Worm (Caenorhabditis elegans) whole organism, L4 larva: ENCODE results near the gene C26F1.3.
A peak's percentile ranks its signal among the peaks of the same experiment; 100 is the strongest.

Experiments used
- F26F4.8 ChIP-seq: fragments of 200-800 bp; sonication (Bioruptor generic); conservative IDR thresholded peaks from 2 replicates; pipeline ENCODE4 v1.3.6; 2022; ENCODE audit warnings: missing genetic modification characterization, missing compliant biosample characterization
- F49E8.2 ChIP-seq: sonication (generic microtip); optimal IDR thresholded peaks from 2 replicates; lab custom pipeline; 2016; ENCODE audit warnings: missing compliant biosample characterization, mild to moderate bottlenecking, missing genetic modification characterization, borderline replicate concordance
- Y105C5A.15 ChIP-seq: fragments of 200-800 bp; sonication (Bioruptor generic); IDR thresholded peaks from 2 replicates; pipeline ENCODE4 v1.3.6; 2022; ENCODE audit warnings: missing genetic modification characterization, missing compliant biosample characterization
- Y48G9A.11 ChIP-seq: fragments of 200-800 bp; sonication (Bioruptor generic); IDR thresholded peaks from 2 replicates; pipeline ENCODE4 v1.3.6; 2022; ENCODE audit warnings: missing genetic modification reagents, missing genetic modification characterization, missing compliant biosample characterization
- ZK546.5 ChIP-seq, 2 experiments: sonication (generic microtip); optimal IDR thresholded peaks; 2 replicates each; lab custom pipeline; 2017; ENCODE audit warnings: missing biosample characterization in 2 of 2, missing genetic modification characterization in 2 of 2
- aha-1 ChIP-seq: fragments of 150-350 bp; peaks from one replicate; lab custom pipeline; 2014; ENCODE audit warnings: missing biosample characterization, missing genetic modification characterization
- ama-1 ChIP-seq: fragments of 150-350 bp; optimal IDR thresholded peaks from 2 replicates; lab custom pipeline; 2014; ENCODE audit warnings: inconsistent platforms, mixed read lengths
- ceh-62 ChIP-seq: sonication (generic microtip); optimal IDR thresholded peaks from 2 replicates; lab custom pipeline; 2017; ENCODE audit warnings: missing biosample characterization, missing genetic modification characterization
- cey-2 ChIP-seq: sonication (generic microtip); optimal IDR thresholded peaks from 3 replicates; lab custom pipeline; 2017; ENCODE audit warnings: missing genetic modification characterization, mild to moderate bottlenecking, missing compliant biosample characterization, antibody characterized with exemption, borderline replicate concordance; ENCODE audit not compliant: insufficient read depth
- daf-16 ChIP-seq, 3 experiments: sonication (generic microtip); optimal IDR thresholded peaks; 2 replicates each; lab custom pipeline; 2016 to 2017; ENCODE audit warnings: missing genetic modification characterization in 3 of 3, missing genetic modification reagents in 3 of 3, mild to moderate bottlenecking in 2 of 3, missing compliant biosample characterization in 2 of 3, missing biosample characterization in 1 of 3, moderate library complexity in 1 of 3
- daf-19 ChIP-seq: fragments of 200-800 bp; sonication (Bioruptor generic); conservative IDR thresholded peaks from 2 replicates; pipeline ENCODE4 v1.3.6; 2022; ENCODE audit warnings: missing genetic modification characterization, missing compliant biosample characterization
- daf-8 ChIP-seq: fragments of 200-800 bp; sonication (Bioruptor generic); IDR thresholded peaks from 2 replicates; pipeline ENCODE4 v1.3.6; 2022; ENCODE audit warnings: missing genetic modification characterization, missing compliant biosample characterization
- dmd-8 ChIP-seq: fragments of 200-800 bp; sonication (Bioruptor generic); IDR thresholded peaks from 2 replicates; pipeline ENCODE4 v1.3.6; 2022; ENCODE audit warnings: missing genetic modification characterization, missing compliant biosample characterization
- dpl-1 ChIP-seq: fragments of 150-350 bp; optimal IDR thresholded peaks from 2 replicates; lab custom pipeline; 2014; ENCODE audit warnings: missing biosample characterization, missing genetic modification reagents, missing genetic modification characterization
- dve-1 ChIP-seq: sonication (generic microtip); optimal IDR thresholded peaks from 2 replicates; lab custom pipeline; 2017; ENCODE audit warnings: antibody characterized with exemption, mild to moderate bottlenecking, missing genetic modification characterization, missing compliant biosample characterization; ENCODE audit not compliant: insufficient read depth
- fos-1 ChIP-seq: fragments of 150-350 bp; optimal IDR thresholded peaks from 2 replicates; lab custom pipeline; 2014; ENCODE audit warnings: missing biosample characterization, missing genetic modification characterization
- gei-8 ChIP-seq: fragments of 200-800 bp; sonication (Bioruptor generic); optimal IDR thresholded peaks from 2 replicates; lab custom pipeline; 2018; ENCODE audit warnings: mild to moderate bottlenecking, missing genetic modification characterization, missing compliant biosample characterization
- hif-1 ChIP-seq, 2 experiments: sonication (generic microtip); optimal IDR thresholded peaks; 2 replicates each; lab custom pipeline; 2016 to 2017; ENCODE audit warnings: missing compliant biosample characterization in 2 of 2, missing genetic modification characterization in 2 of 2, missing genetic modification reagents in 2 of 2, missing genotype in 2 of 2, mild to moderate bottlenecking in 1 of 2
- hlh-30 ChIP-seq: sonication (generic microtip); optimal IDR thresholded peaks from 2 replicates; lab custom pipeline; 2017; ENCODE audit warnings: antibody characterized with exemption, mild to moderate bottlenecking, missing genetic modification characterization, missing compliant biosample characterization; ENCODE audit not compliant: insufficient read depth
- hmg-1.1 ChIP-seq: fragments of 200-800 bp; sonication (Bioruptor generic); IDR thresholded peaks from 2 replicates; pipeline ENCODE4 v1.3.6; 2022; ENCODE audit warnings: missing genetic modification reagents, missing genetic modification characterization, missing compliant biosample characterization
- lim-7 ChIP-seq: fragments of 200-800 bp; sonication (Bioruptor generic); IDR thresholded peaks from 2 replicates; pipeline ENCODE4 v1.3.6; 2022; ENCODE audit warnings: missing genetic modification characterization, missing compliant biosample characterization
- lin-15B ChIP-seq: fragments of 150-350 bp; sonication (generic microtip); optimal IDR thresholded peaks from 3 replicates; lab custom pipeline; 2014; ENCODE audit warnings: missing biosample characterization, missing genetic modification characterization
- madf-5 ChIP-seq, 2 experiments: fragments of 200-800 bp; sonication (Bioruptor generic); IDR thresholded peaks; 2 replicates each; pipeline ENCODE4 v1.3.6; 2022; ENCODE audit warnings: missing compliant biosample characterization in 2 of 2, missing genetic modification characterization in 2 of 2
- madf-9 ChIP-seq: fragments of 200-800 bp; sonication (Bioruptor generic); conservative IDR thresholded peaks from 2 replicates; pipeline ENCODE4 v1.3.6; 2022; ENCODE audit warnings: missing genetic modification reagents, missing genetic modification characterization, missing compliant biosample characterization
- mdl-1 ChIP-seq, 2 experiments: fragments of 150-350 bp in 1 of 2; sonication (generic microtip) in 1 of 2; optimal IDR thresholded peaks; 2 replicates each; lab custom pipeline; 2014 to 2017; ENCODE audit warnings: missing biosample characterization in 2 of 2, missing genetic modification characterization in 2 of 2
- mdt-29 ChIP-seq: fragments of 200-800 bp; sonication (Bioruptor generic); IDR thresholded peaks from 2 replicates; pipeline ENCODE4 v1.3.6; 2022; ENCODE audit warnings: missing genetic modification reagents, missing genetic modification characterization, missing compliant biosample characterization
- mep-1 ChIP-seq: fragments of 150-350 bp; sonication (generic microtip); optimal IDR thresholded peaks from 3 replicates; lab custom pipeline; 2014; ENCODE audit warnings: missing biosample characterization, missing genetic modification characterization
- mes-2 ChIP-seq: sonication (generic microtip); optimal IDR thresholded peaks from 2 replicates; lab custom pipeline; 2016; ENCODE audit warnings: missing genotype, mild to moderate bottlenecking, missing genetic modification characterization, missing compliant biosample characterization; ENCODE audit not compliant: poor library complexity, severe bottlenecking
- mxl-3 ChIP-seq: fragments of 200-800 bp; sonication (Bioruptor generic); optimal IDR thresholded peaks from 2 replicates; lab custom pipeline; 2018; ENCODE audit warnings: mild to moderate bottlenecking, missing genetic modification characterization, missing compliant biosample characterization
- nhr-10 ChIP-seq: fragments of 150-350 bp; optimal IDR thresholded peaks from 2 replicates; lab custom pipeline; 2014; ENCODE audit warnings: missing biosample characterization, missing genetic modification characterization
- nhr-11 ChIP-seq: fragments of 150-350 bp; optimal IDR thresholded peaks from 2 replicates; lab custom pipeline; 2014; ENCODE audit warnings: missing biosample characterization, missing genetic modification characterization
- nhr-25 ChIP-seq: sonication (generic microtip); optimal IDR thresholded peaks from 2 replicates; lab custom pipeline; 2017; ENCODE audit warnings: missing genetic modification characterization, mild to moderate bottlenecking, missing compliant biosample characterization, antibody characterized with exemption, moderate library complexity, borderline replicate concordance; ENCODE audit not compliant: insufficient read depth
- nhr-28 ChIP-seq: fragments of 150-350 bp; optimal IDR thresholded peaks from 2 replicates; lab custom pipeline; 2014; ENCODE audit warnings: missing biosample characterization, missing genetic modification characterization
- nhr-41 ChIP-seq: fragments of 200-800 bp; sonication (Bioruptor generic); IDR thresholded peaks from 2 replicates; pipeline ENCODE4 v1.3.6; 2022; ENCODE audit warnings: missing genetic modification reagents, missing genetic modification characterization, missing compliant biosample characterization
- nhr-42 ChIP-seq: fragments of 200-800 bp; sonication (Bioruptor generic); IDR thresholded peaks from 2 replicates; pipeline ENCODE4 v1.3.6; 2022; ENCODE audit warnings: missing genetic modification characterization, missing compliant biosample characterization
- nhr-77 ChIP-seq: fragments of 150-350 bp; optimal IDR thresholded peaks from 2 replicates; lab custom pipeline; 2014; ENCODE audit warnings: missing biosample characterization, missing genetic modification characterization
- pha-4 ChIP-seq, 2 experiments: fragments of 150-350 bp in 1 of 2; fragments of 200-800 bp in 1 of 2; sonication (Bioruptor generic) in 1 of 2; IDR thresholded peaks in 1 of 2; optimal IDR thresholded peaks in 1 of 2; 2 replicates each; pipeline versions ENCODE4 v1.3.6 to Lab custom; 2014 to 2022; ENCODE audit warnings: missing genetic modification characterization in 2 of 2, missing genetic modification reagents in 2 of 2, missing biosample characterization in 1 of 2, missing compliant biosample characterization in 1 of 2
- php-3 ChIP-seq: fragments of 200-800 bp; sonication (Bioruptor generic); IDR thresholded peaks from 2 replicates; pipeline ENCODE4 v1.3.6; 2022; ENCODE audit warnings: missing genetic modification reagents, missing genetic modification characterization, missing compliant biosample characterization
- pqm-1 ChIP-seq: sonication (generic microtip); optimal IDR thresholded peaks from 2 replicates; lab custom pipeline; 2017; ENCODE audit warnings: missing biosample characterization, missing genetic modification characterization
- spr-1 ChIP-seq: sonication (generic microtip); optimal IDR thresholded peaks from 2 replicates; lab custom pipeline; 2016; ENCODE audit warnings: mild to moderate bottlenecking, missing genetic modification characterization, missing compliant biosample characterization
- vab-7 ChIP-seq: fragments of 200-800 bp; sonication (Bioruptor generic); IDR thresholded peaks from 2 replicates; pipeline ENCODE4 v1.3.6; 2022; ENCODE audit warnings: missing genetic modification reagents, missing genetic modification characterization, missing compliant biosample characterization
- zfp-3 ChIP-seq: fragments of 200-800 bp; sonication (Bioruptor generic); conservative IDR thresholded peaks from 2 replicates; pipeline ENCODE4 v1.3.6; 2022; ENCODE audit warnings: missing genetic modification reagents, missing genetic modification characterization, missing compliant biosample characterization

Gene C26F1.3

DNA sequence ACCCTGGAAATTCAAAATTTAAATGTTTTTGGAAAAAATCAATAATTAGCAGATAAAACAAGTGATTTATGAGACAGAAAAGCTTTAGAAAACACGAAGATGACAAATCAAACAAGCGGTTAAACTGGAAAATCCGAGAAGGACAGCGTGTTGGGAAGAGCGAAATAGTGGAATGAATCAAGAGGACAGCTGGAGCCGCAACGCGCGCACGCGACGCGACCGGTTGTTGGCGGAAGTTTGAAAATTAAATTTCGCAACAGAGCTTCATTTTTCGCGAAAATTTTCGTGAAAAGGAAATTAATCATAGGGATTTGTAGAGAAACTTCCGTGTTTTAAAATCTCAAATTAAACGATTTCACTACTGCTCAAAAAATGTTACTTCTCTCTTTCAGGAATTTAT lies 42.2 kb upstream of the C26F1.3 start, which contains the start of gene clic-1 (continued):
- TF ChIP-seq spr-1 (tag; lab: Kevin White, UChicago), result no peak
- peak; percentile 65 for TF ChIP-seq nhr-28
- TF ChIP-seq daf-8 (GFP tag; lab: Robert Waterston, UW), result no peak
- TF ChIP-seq daf-16 (GFP tag; optimal IDR thresholded peaks at IDR 0.05; lab: Kevin White, UChicago), result no peak
- TF ChIP-seq daf-16 (tag; optimal IDR thresholded peaks at IDR 0.05; lab: Kevin White, UChicago), result peak; percentile 31
- peak; percentile 33 for TF ChIP-seq mep-1 (tag; lab: Kevin White, UChicago)
- no peak for TF ChIP-seq pha-4 (GFP tag; IDR thresholded peaks at IDR 0.05; lab: Robert Waterston, UW)
- TF ChIP-seq pha-4 (tag; optimal IDR thresholded peaks at IDR 0.05; lab: Kevin White, UChicago), result no peak
- no peak for TF ChIP-seq daf-19 (GFP tag; lab: Robert Waterston, UW)
- TF ChIP-seq ZK546.5 (tag; optimal IDR thresholded peaks at IDR 0.05; lab: Kevin White, UChicago), result no peak
- no peak for TF ChIP-seq fos-1
- TF ChIP-seq zfp-3 (GFP tag; lab: Robert Waterston, UW), result no peak
- TF ChIP-seq nhr-11 (tag; lab: Kevin White, UChicago), result no peak
- peak in 1 of 2 experiments; percentile 30 for TF ChIP-seq hif-1 (tag; optimal IDR thresholded peaks at IDR 0.05; lab: Kevin White, UChicago)
- peak; percentile 92 for TF ChIP-seq dpl-1
- no peak for TF ChIP-seq F26F4.8 (GFP tag; lab: Robert Waterston, UW)
- TF ChIP-seq vab-7 (GFP tag; lab: Robert Waterston, UW), result no peak
- TF ChIP-seq Y48G9A.11 (GFP tag; lab: Robert Waterston, UW), result no peak
- no peak for TF ChIP-seq nhr-10 (tag; lab: Kevin White, UChicago)
- TF ChIP-seq nhr-25, result no peak
- TF ChIP-seq ceh-62 (tag; lab: Kevin White, UChicago), result no peak
- no peak for TF ChIP-seq Y105C5A.15
- TF ChIP-seq nhr-77, result no peak
- peak; percentile 74 for TF ChIP-seq hlh-30 (tag; lab: Kevin White, UChicago)
- TF ChIP-seq ama-1 (lab: Kevin White, UChicago), result peak; percentile 36
- TF ChIP-seq aha-1, result peak; percentile 22
- no peak for TF ChIP-seq lin-15B (tag; lab: Kevin White, UChicago)
- TF ChIP-seq F49E8.2 (tag; lab: Kevin White, UChicago), result no peak
- TF ChIP-seq cey-2 (tag; lab: Kevin White, UChicago), result no peak
- no peak for TF ChIP-seq dmd-8 (GFP tag; lab: Robert Waterston, UW)
- TF ChIP-seq mdl-1 (tag; optimal IDR thresholded peaks at IDR 0.05; lab: Kevin White, UChicago), result peak in 1 of 2 experiments; percentile 37
- TF ChIP-seq pqm-1 (tag; lab: Kevin White, UChicago), result no peak
- TF ChIP-seq madf-9, result no peak
- 0 out of 2 replicates have a peak, but pooled peaks have one; percentile 8 for TF ChIP-seq php-3 (GFP tag; lab: Robert Waterston, UW)
- peak; percentile 59; the same call in 1 of the 2 replicates for TF ChIP-seq hmg-1.1
- TF ChIP-seq dve-1, result peak; percentile 29
- TF ChIP-seq mxl-3 (GFP tag; lab: Kevin White, UChicago), result peak; percentile 48
- TF ChIP-seq madf-5 (GFP tag; IDR thresholded peaks at IDR 0.05; lab: Robert Waterston, UW), result no peak
- no peak for TF ChIP-seq gei-8 (GFP tag; lab: Kevin White, UChicago)
- no peak for TF ChIP-seq lim-7 (GFP tag; lab: Robert Waterston, UW)
- no peak for TF ChIP-seq nhr-42 (GFP tag; lab: Robert Waterston, UW)
- no peak for TF ChIP-seq nhr-41 (GFP tag; lab: Robert Waterston, UW)
- peak; percentile 56 for TF ChIP-seq mes-2 (tag; lab: Kevin White, UChicago)
- no peak for TF ChIP-seq mdt-29
- TF ChIP-seq, all 104 proteins: peak for 19
